Worm (Caenorhabditis elegans) whole organism, L4 larva: Measurements from ENCODE around the gene D1014.4.

ENCODE experiments used
- D1046.2 ChIP-seq: fragments of 200-800 bp; sonication (Bioruptor generic); IDR thresholded peaks from 2 replicates; pipeline ENCODE4 v1.3.6; 2022; ENCODE audit warnings: missing genetic modification characterization, missing compliant biosample characterization
- F10B5.3 ChIP-seq: sonication (generic microtip); optimal IDR thresholded peaks from 2 replicates; lab custom pipeline; 2016; ENCODE audit warnings: mild to moderate bottlenecking, missing genetic modification characterization, missing compliant biosample characterization
- F44E2.7 ChIP-seq: fragments of 200-800 bp; sonication (Bioruptor generic); IDR thresholded peaks from 2 replicates; pipeline ENCODE4 v2.1.2; 2022; ENCODE audit warnings: missing genetic modification characterization, missing compliant biosample characterization
- F49E8.2 ChIP-seq: sonication (generic microtip); optimal IDR thresholded peaks from 2 replicates; lab custom pipeline; 2016; ENCODE audit warnings: missing compliant biosample characterization, mild to moderate bottlenecking, missing genetic modification characterization, borderline replicate concordance
- T20F7.1 ChIP-seq: fragments of 200-800 bp; sonication (Bioruptor generic); optimal IDR thresholded peaks from 2 replicates; lab custom pipeline; 2018; ENCODE audit warnings: mild to moderate bottlenecking, missing genetic modification characterization, missing compliant biosample characterization
- Y105C5A.15 ChIP-seq: fragments of 200-800 bp; sonication (Bioruptor generic); IDR thresholded peaks from 2 replicates; pipeline ENCODE4 v1.3.6; 2022; ENCODE audit warnings: missing genetic modification characterization, missing compliant biosample characterization
- Y48G9A.11 ChIP-seq: fragments of 200-800 bp; sonication (Bioruptor generic); IDR thresholded peaks from 2 replicates; pipeline ENCODE4 v1.3.6; 2022; ENCODE audit warnings: missing genetic modification reagents, missing genetic modification characterization, missing compliant biosample characterization
- Y5F2A.4 ChIP-seq: fragments of 200-800 bp; sonication (Bioruptor generic); optimal IDR thresholded peaks from 2 replicates; lab custom pipeline; 2018; ENCODE audit warnings: mild to moderate bottlenecking, missing genetic modification characterization, missing compliant biosample characterization
- aha-1 ChIP-seq: fragments of 150-350 bp; peaks from one replicate; lab custom pipeline; 2014; ENCODE audit warnings: missing biosample characterization, missing genetic modification characterization
- ama-1 ChIP-seq: fragments of 150-350 bp; optimal IDR thresholded peaks from 2 replicates; lab custom pipeline; 2014; ENCODE audit warnings: inconsistent platforms, mixed read lengths
- ceh-20 ChIP-seq: fragments of 200-800 bp; sonication (Bioruptor generic); IDR thresholded peaks from 2 replicates; pipeline ENCODE4 v1.3.6; 2022; ENCODE audit warnings: missing genetic modification reagents, missing genetic modification characterization, missing compliant biosample characterization
- ceh-28 ChIP-seq: fragments of 150-350 bp; optimal IDR thresholded peaks from 2 replicates; lab custom pipeline; 2014; ENCODE audit warnings: missing biosample characterization, missing genetic modification reagents, missing genetic modification characterization
- ceh-32 ChIP-seq: sonication (generic microtip); optimal IDR thresholded peaks from 2 replicates; lab custom pipeline; 2016; ENCODE audit warnings: mild to moderate bottlenecking, missing genetic modification characterization, missing compliant biosample characterization; ENCODE audit not compliant: poor library complexity
- ceh-44 ChIP-seq: fragments of 200-800 bp; sonication (Bioruptor generic); IDR thresholded peaks from 2 replicates; pipeline ENCODE4 v1.3.6; 2022; ENCODE audit warnings: missing genetic modification reagents, missing genetic modification characterization, missing compliant biosample characterization
- cey-2 ChIP-seq: sonication (generic microtip); optimal IDR thresholded peaks from 3 replicates; lab custom pipeline; 2017; ENCODE audit warnings: missing genetic modification characterization, mild to moderate bottlenecking, missing compliant biosample characterization, antibody characterized with exemption, borderline replicate concordance; ENCODE audit not compliant: insufficient read depth
- daf-16 ChIP-seq, 3 experiments: sonication (generic microtip); optimal IDR thresholded peaks; 2 replicates each; lab custom pipeline; 2016 to 2017; ENCODE audit warnings: missing genetic modification characterization in 3 of 3, missing genetic modification reagents in 3 of 3, mild to moderate bottlenecking in 2 of 3, missing compliant biosample characterization in 2 of 3, missing biosample characterization in 1 of 3, moderate library complexity in 1 of 3
- daf-8 ChIP-seq: fragments of 200-800 bp; sonication (Bioruptor generic); IDR thresholded peaks from 2 replicates; pipeline ENCODE4 v1.3.6; 2022; ENCODE audit warnings: missing genetic modification characterization, missing compliant biosample characterization
- dmd-8 ChIP-seq: fragments of 200-800 bp; sonication (Bioruptor generic); IDR thresholded peaks from 2 replicates; pipeline ENCODE4 v1.3.6; 2022; ENCODE audit warnings: missing genetic modification characterization, missing compliant biosample characterization
- dve-1 ChIP-seq: sonication (generic microtip); optimal IDR thresholded peaks from 2 replicates; lab custom pipeline; 2017; ENCODE audit warnings: antibody characterized with exemption, mild to moderate bottlenecking, missing genetic modification characterization, missing compliant biosample characterization; ENCODE audit not compliant: insufficient read depth
- egl-27 ChIP-seq: sonication (generic microtip); optimal IDR thresholded peaks from 3 replicates; lab custom pipeline; 2017; ENCODE audit warnings: missing biosample characterization, missing genetic modification reagents, missing genetic modification characterization
- hif-1 ChIP-seq, 2 experiments: sonication (generic microtip); optimal IDR thresholded peaks; 2 replicates each; lab custom pipeline; 2016 to 2017; ENCODE audit warnings: missing compliant biosample characterization in 2 of 2, missing genetic modification characterization in 2 of 2, missing genetic modification reagents in 2 of 2, missing genotype in 2 of 2, mild to moderate bottlenecking in 1 of 2
- hlh-30 ChIP-seq: sonication (generic microtip); optimal IDR thresholded peaks from 2 replicates; lab custom pipeline; 2017; ENCODE audit warnings: antibody characterized with exemption, mild to moderate bottlenecking, missing genetic modification characterization, missing compliant biosample characterization; ENCODE audit not compliant: insufficient read depth
- lin-15B ChIP-seq: fragments of 150-350 bp; sonication (generic microtip); optimal IDR thresholded peaks from 3 replicates; lab custom pipeline; 2014; ENCODE audit warnings: missing biosample characterization, missing genetic modification characterization
- madf-9 ChIP-seq: fragments of 200-800 bp; sonication (Bioruptor generic); conservative IDR thresholded peaks from 2 replicates; pipeline ENCODE4 v1.3.6; 2022; ENCODE audit warnings: missing genetic modification reagents, missing genetic modification characterization, missing compliant biosample characterization
- mxl-2 ChIP-seq: fragments of 200-800 bp; sonication (Bioruptor generic); conservative IDR thresholded peaks from 2 replicates; pipeline ENCODE4 v1.3.6; 2022; ENCODE audit warnings: missing genetic modification reagents, missing genetic modification characterization, missing compliant biosample characterization
- nhr-111 ChIP-seq: fragments of 200-800 bp; sonication (Bioruptor generic); optimal IDR thresholded peaks from 2 replicates; lab custom pipeline; 2018; ENCODE audit warnings: mild to moderate bottlenecking, missing genetic modification characterization, missing compliant biosample characterization
- saeg-2 ChIP-seq: fragments of 200-800 bp; sonication (Bioruptor generic); IDR thresholded peaks from 2 replicates; pipeline ENCODE4 v1.3.6; 2022; ENCODE audit warnings: missing genetic modification reagents, missing genetic modification characterization, missing compliant biosample characterization
- skn-1 ChIP-seq: fragments of 150-350 bp; optimal IDR thresholded peaks from 2 replicates; lab custom pipeline; 2014; ENCODE audit warnings: missing biosample characterization, missing genetic modification characterization
- snpc-1.2 ChIP-seq: fragments of 200-800 bp; sonication (Bioruptor generic); IDR thresholded peaks from 2 replicates; pipeline ENCODE4 v1.3.6; 2022; ENCODE audit warnings: missing genetic modification reagents, missing genetic modification characterization, missing compliant biosample characterization
- snpc-4 ChIP-seq: fragments of 150-350 bp; optimal IDR thresholded peaks from 2 replicates; lab custom pipeline; 2014; ENCODE audit warnings: missing biosample characterization, missing genetic modification characterization
- spr-1 ChIP-seq: sonication (generic microtip); optimal IDR thresholded peaks from 2 replicates; lab custom pipeline; 2016; ENCODE audit warnings: mild to moderate bottlenecking, missing genetic modification characterization, missing compliant biosample characterization
- tag-97 ChIP-seq: fragments of 200-800 bp; sonication (Bioruptor generic); IDR thresholded peaks from 2 replicates; pipeline ENCODE4 v1.3.6; 2022; ENCODE audit warnings: missing genetic modification characterization, missing compliant biosample characterization
- unc-62 ChIP-seq, 3 experiments: fragments of 150-350 bp in 1 of 3; sonication (generic microtip); optimal IDR thresholded peaks in 2 of 3; peaks in 1 of 3; 1 replicate in 1 of 3; 2 replicates in 2 of 3; lab custom pipeline; 2014 to 2017; ENCODE audit warnings: missing biosample characterization in 3 of 3, missing genetic modification characterization in 3 of 3, missing genetic modification reagents in 3 of 3, missing genotype in 1 of 3
- zip-2 ChIP-seq: fragments of 150-350 bp; optimal IDR thresholded peaks from 2 replicates; lab custom pipeline; 2014; ENCODE audit warnings: missing biosample characterization, missing genetic modification characterization

Gene D1014.4

ce11 chrV:8132926-8133325 is at the start of gene D1014.4:
D1014.4 (plus strand) TSS chrV:8133226.
- TF ChIP-seq F44E2.7 (GFP tag; lab: Robert Waterston, UW) = no peak
- TF ChIP-seq hlh-30 (tag; lab: Kevin White, UChicago) = peak; percentile 46
- TF ChIP-seq dve-1 (tag; lab: Kevin White, UChicago) = peak; percentile 5
- TF ChIP-seq daf-16 (GFP tag; optimal IDR thresholded peaks at IDR 0.05; lab: Kevin White, UChicago) = no peak
- TF ChIP-seq daf-16 (tag; optimal IDR thresholded peaks at IDR 0.05; lab: Kevin White, UChicago) = peak; percentile 67
- no peak for TF ChIP-seq Y48G9A.11 (GFP tag; lab: Robert Waterston, UW)
- no peak for TF ChIP-seq lin-15B (tag; lab: Kevin White, UChicago)
- TF ChIP-seq, all 104 proteins: peak for 3

ce11 chrV:8085141-8085540 is 47.9 kb upstream of the D1014.4 start, which contains the start of gene C09H5.7:
C09H5.7 (minus strand) TSS chrV:8085241.
- TF ChIP-seq D1046.2 (GFP tag; lab: Robert Waterston, UW) (no peak), ceh-44 (GFP tag; lab: Robert Waterston, UW) (no peak), snpc-1.2 (no peak), tag-97 (GFP tag; lab: Robert Waterston, UW) (no peak), nhr-111 (GFP tag; lab: Kevin White, UChicago) (no peak), daf-8 (GFP tag; lab: Robert Waterston, UW) (no peak), egl-27 (no peak), hif-1 (tag; optimal IDR thresholded peaks at IDR 0.05; lab: Kevin White, UChicago) (no peak), ceh-20 (GFP tag; lab: Robert Waterston, UW) (no peak), F10B5.3 (tag; lab: Kevin White, UChicago) (no peak), F44E2.7 (GFP tag; lab: Robert Waterston, UW) (no peak), mxl-2 (GFP tag; lab: Robert Waterston, UW) (no peak), dmd-8 (GFP tag; lab: Robert Waterston, UW) (no peak), F49E8.2 (tag; lab: Kevin White, UChicago) (no peak), ceh-28 (tag; lab: Kevin White, UChicago) (no peak), ama-1 (lab: Kevin White, UChicago) (no peak), snpc-4 (tag; lab: Kevin White, UChicago) (no peak)

- TF ChIP-seq zip-2 (tag; lab: Kevin White, UChicago) (no peak), Y5F2A.4 (GFP tag; lab: Kevin White, UChicago) (no peak), mxl-2 (GFP tag; lab: Robert Waterston, UW) (no peak)
Observed at ce11 chrV:8090595-8090994, 42.4 kb upstream of the D1014.4 start, which contains the start of gene str-130. str-130 (minus strand) TSS chrV:8090695.

ce11 chrV:8092385-8092784 is 40.6 kb upstream of the D1014.4 start, which contains the start of gene str-129:
str-129 (minus strand) TSS chrV:8092485.
- TF ChIP-seq aha-1 (tag; lab: Kevin White, UChicago) = peak; percentile 31
- no peak for TF ChIP-seq ceh-32 (tag; lab: Kevin White, UChicago)
- TF ChIP-seq, all 104 proteins: peak for 1

ce11 chrV:8095378-8095777 is 37.6 kb upstream of the D1014.4 start, which contains the start of gene str-146:
str-146 (minus strand) TSS chrV:8095478.
- TF ChIP-seq F49E8.2 (tag; lab: Kevin White, UChicago) = no peak
- no peak for TF ChIP-seq hif-1 (tag; optimal IDR thresholded peaks at IDR 0.05; lab: Kevin White, UChicago)
- TF ChIP-seq Y48G9A.11 (GFP tag; lab: Robert Waterston, UW) = no peak
- TF ChIP-seq skn-1 (tag; lab: Kevin White, UChicago) = no peak
- no peak for TF ChIP-seq saeg-2 (GFP tag; lab: Robert Waterston, UW)
- no peak for TF ChIP-seq unc-62 (GFP tag; optimal IDR thresholded peaks at IDR 0.05 in 1 of 2; lab: Kevin White, UChicago)
- TF ChIP-seq unc-62 (tag; optimal IDR thresholded peaks at IDR 0.05; lab: Kevin White, UChicago) = no peak
- TF ChIP-seq ama-1 (lab: Kevin White, UChicago) = no peak
- no peak for TF ChIP-seq spr-1 (tag; lab: Kevin White, UChicago)
- TF ChIP-seq nhr-111 (GFP tag; lab: Kevin White, UChicago) = no peak
- no peak for TF ChIP-seq daf-8 (GFP tag; lab: Robert Waterston, UW)
- TF ChIP-seq cey-2 = no peak
- TF ChIP-seq Y105C5A.15 (GFP tag; lab: Robert Waterston, UW) = no peak
- no peak for TF ChIP-seq madf-9 (GFP tag; lab: Robert Waterston, UW)
- TF ChIP-seq T20F7.1 = no peak
